Worm (Caenorhabditis elegans) whole organism, early embryonic: Measurements from ENCODE around the gene grl-23.

ENCODE experiments used
- F13C5.2 ChIP-seq: sonication (generic microtip); optimal IDR thresholded peaks from 2 replicates; lab custom pipeline; 2017; ENCODE audit warnings: mild to moderate bottlenecking, missing genetic modification characterization, inconsistent platforms, missing compliant biosample characterization
- tbx-11 ChIP-seq: fragments of 200-800 bp; sonication (Bioruptor generic); IDR thresholded peaks from 2 replicates; pipeline ENCODE4 v1.3.6; 2022; ENCODE audit warnings: missing genetic modification characterization, missing compliant biosample characterization

DNA sequence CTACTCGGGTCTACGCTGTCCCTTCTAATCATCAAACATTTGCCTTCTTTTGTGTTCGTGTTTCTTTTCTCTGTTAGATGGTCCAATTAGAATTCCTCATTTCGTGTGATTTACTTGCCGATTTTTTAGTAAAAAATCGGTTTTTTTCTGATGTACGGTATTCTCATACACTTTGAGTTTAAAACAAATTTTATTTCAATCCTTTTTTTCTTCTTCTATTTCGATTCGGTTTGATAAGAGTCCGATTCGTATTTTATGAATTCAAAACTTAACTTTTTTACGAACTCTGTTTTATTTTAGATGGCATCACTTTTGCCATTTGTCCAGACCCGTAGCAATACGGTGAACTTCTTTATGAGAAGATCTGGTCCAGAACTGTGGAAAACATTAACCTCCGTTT, 13.5 kb downstream of the grl-23 start, which contains the start of gene mrps-5:
- no peak for TF ChIP-seq F13C5.2 (tag; lab: Kevin White, UChicago)
- no peak for TF ChIP-seq tbx-11 (GFP tag; lab: Robert Waterston, UW)
